Fruit fly (Drosophila melanogaster) whole organism, embryonic: ENCODE results near the gene CG3036.

Experiments used
- B-H1 ChIP-seq: fragments of 200-800 bp; sonication (Bioruptor generic); IDR thresholded peaks from 3 replicates; pipeline ENCODE4 v1.3.6; 2022; ENCODE audit warnings: missing biosample characterization, missing genetic modification characterization
- C15 ChIP-seq: fragments of 200-800 bp; sonication (Bioruptor generic); IDR thresholded peaks from 3 replicates; pipeline ENCODE4 v1.3.6; 2022; ENCODE audit warnings: missing biosample characterization, missing genetic modification characterization
- CG10147 ChIP-seq: fragments of 200-800 bp; sonication (Bioruptor generic); optimal IDR thresholded peaks from 2 replicates; lab custom pipeline; 2019; ENCODE audit warnings: missing biosample characterization, mild to moderate bottlenecking, missing genetic modification characterization, moderate library complexity
- CG10274 ChIP-seq: fragments of 200-800 bp; sonication (Bioruptor generic); optimal IDR thresholded peaks from 3 replicates; lab custom pipeline; 2017; ENCODE audit warnings: missing biosample characterization, mild to moderate bottlenecking, missing genetic modification characterization
- CG11085 ChIP-seq: fragments of 200-800 bp; sonication (Bioruptor generic); IDR thresholded peaks from 2 replicates; pipeline ENCODE4 v1.3.6; 2022; ENCODE audit warnings: missing biosample characterization, missing genetic modification characterization
- CG11456 ChIP-seq: fragments of 200-800 bp; sonication (Bioruptor generic); IDR thresholded peaks from 3 replicates; pipeline ENCODE4 v1.3.6; 2022; ENCODE audit warnings: missing biosample characterization, missing genetic modification characterization
- CG11560 ChIP-seq: fragments of 200-800 bp; sonication (Bioruptor generic); IDR thresholded peaks from 3 replicates; pipeline ENCODE4 v1.3.6; 2022; ENCODE audit warnings: missing biosample characterization, missing genetic modification characterization
- CG11695 ChIP-seq: fragments of 200-800 bp; sonication (Bioruptor generic); IDR thresholded peaks from 3 replicates; pipeline ENCODE4 v1.3.6; 2022; ENCODE audit warnings: missing biosample characterization, missing genetic modification characterization
- CG11696 ChIP-seq: fragments of 200-800 bp; sonication (Bioruptor generic); IDR thresholded peaks from 2 replicates; pipeline ENCODE4 v1.3.6; 2022; ENCODE audit warnings: missing biosample characterization, missing genetic modification characterization
- CG1233 ChIP-seq: fragments of 200-800 bp; sonication (Bioruptor generic); optimal IDR thresholded peaks from 4 replicates; lab custom pipeline; 2018; ENCODE audit warnings: missing biosample characterization, mild to moderate bottlenecking, missing genetic modification characterization
- CG13296 ChIP-seq: fragments of 200-800 bp; sonication (Bioruptor generic); optimal IDR thresholded peaks from 3 replicates; lab custom pipeline; 2018; ENCODE audit warnings: missing biosample characterization, mild to moderate bottlenecking, missing genetic modification characterization
- CG18476 ChIP-seq: fragments of 200-800 bp; sonication (Bioruptor generic); optimal IDR thresholded peaks from 2 replicates; lab custom pipeline; 2016; ENCODE audit warnings: missing biosample characterization, mild to moderate bottlenecking, missing genetic modification characterization
- CG33213 ChIP-seq: fragments of 200-800 bp; sonication (Bioruptor generic); optimal IDR thresholded peaks from 3 replicates; lab custom pipeline; 2016; ENCODE audit warnings: missing biosample characterization, missing genetic modification characterization
- CG34224 ChIP-seq: fragments of 200-800 bp; sonication (Bioruptor generic); IDR thresholded peaks from 3 replicates; pipeline ENCODE4 v1.3.6; 2022; ENCODE audit warnings: missing biosample characterization, missing genetic modification characterization; ENCODE audit not compliant: partially characterized antibody
- CG4404 ChIP-seq: fragments of 200-800 bp; sonication (Bioruptor generic); IDR thresholded peaks from 2 replicates; pipeline ENCODE4 v1.3.6; 2022; ENCODE audit warnings: missing biosample characterization, missing genetic modification characterization
- CG7357 ChIP-seq: fragments of 200-800 bp; sonication (Bioruptor generic); IDR thresholded peaks from 3 replicates; pipeline ENCODE4 v1.3.6; 2022; ENCODE audit warnings: missing biosample characterization, missing genetic modification characterization
- CG8388 ChIP-seq: fragments of 200-800 bp; sonication (Bioruptor generic); optimal IDR thresholded peaks from 2 replicates; lab custom pipeline; 2019; ENCODE audit warnings: missing biosample characterization, mild to moderate bottlenecking, missing genetic modification characterization, moderate library complexity
- CTCF ChIP-seq: fragments of 200-800 bp; sonication (Bioruptor generic); optimal IDR thresholded peaks from 2 replicates; lab custom pipeline; 2017; ENCODE audit warnings: missing biosample characterization, mild to moderate bottlenecking, missing genetic modification characterization, moderate library complexity
- CoRest ChIP-seq: fragments of 200-800 bp; sonication (Bioruptor generic); optimal IDR thresholded peaks from 3 replicates; lab custom pipeline; 2018; ENCODE audit warnings: missing biosample characterization, mild to moderate bottlenecking, missing genetic modification characterization, moderate library complexity
- Deaf1 ChIP-seq: fragments of 200-800 bp; optimal IDR thresholded peaks from 3 replicates; lab custom pipeline; 2019; ENCODE audit warnings: missing biosample characterization, mild to moderate bottlenecking, missing genetic modification characterization, moderate library complexity
- Doc2 ChIP-seq: fragments of 200-800 bp; sonication (Bioruptor generic); IDR thresholded peaks from 2 replicates; pipeline ENCODE4 v1.3.6; 2022; ENCODE audit warnings: missing biosample characterization, missing genetic modification characterization
- Dp ChIP-seq: fragments of 200-800 bp; sonication (Bioruptor generic); optimal IDR thresholded peaks from 2 replicates; lab custom pipeline; 2018; ENCODE audit warnings: missing biosample characterization, mild to moderate bottlenecking, missing genetic modification characterization, moderate library complexity
- H2.0 ChIP-seq: fragments of 200-800 bp; sonication (Bioruptor generic); IDR thresholded peaks from 2 replicates; pipeline ENCODE4 v1.3.6; 2022; ENCODE audit warnings: missing biosample characterization, missing genetic modification characterization
- HLH3B ChIP-seq: fragments of 200-800 bp; sonication (Bioruptor generic); IDR thresholded peaks from 2 replicates; pipeline ENCODE4 v1.3.6; 2022; ENCODE audit warnings: missing biosample characterization, missing genetic modification characterization
- Hand ChIP-seq: fragments of 200-800 bp; sonication (Bioruptor generic); optimal IDR thresholded peaks from 2 replicates; lab custom pipeline; 2017; ENCODE audit warnings: mild to moderate bottlenecking, missing biosample characterization, missing genetic modification reagents, missing genetic modification characterization
- Kr ChIP-seq: fragments of 200-800 bp; sonication (Bioruptor generic); optimal IDR thresholded peaks from 2 replicates; lab custom pipeline; 2017; ENCODE audit warnings: missing biosample characterization, mild to moderate bottlenecking, missing genetic modification characterization
- MTF-1 ChIP-seq: fragments of 200-800 bp; sonication (Bioruptor generic); optimal IDR thresholded peaks from 2 replicates; lab custom pipeline; 2018; ENCODE audit warnings: missing biosample characterization, mild to moderate bottlenecking, missing genetic modification characterization, borderline replicate concordance
- Meics ChIP-seq: fragments of 200-800 bp; sonication (Bioruptor generic); optimal IDR thresholded peaks from 2 replicates; lab custom pipeline; 2017; ENCODE audit warnings: missing biosample characterization, mild to moderate bottlenecking, missing genetic modification characterization
- Ssrp ChIP-seq: fragments of 200-800 bp; sonication (Bioruptor generic); optimal IDR thresholded peaks from 2 replicates; lab custom pipeline; 2018; ENCODE audit warnings: missing biosample characterization, mild to moderate bottlenecking, missing genetic modification characterization, moderate library complexity
- cato ChIP-seq: fragments of 200-800 bp; sonication (Bioruptor generic); optimal IDR thresholded peaks from 2 replicates; lab custom pipeline; 2016; ENCODE audit warnings: missing biosample characterization, missing genetic modification characterization, borderline replicate concordance
- caup ChIP-seq: fragments of 200-800 bp; sonication (Bioruptor generic); optimal IDR thresholded peaks from 3 replicates; lab custom pipeline; 2017; ENCODE audit warnings: missing biosample characterization, mild to moderate bottlenecking, missing genetic modification characterization, moderate library complexity; ENCODE audit not compliant: severe bottlenecking
- cwo ChIP-seq: fragments of 200-800 bp; sonication (Bioruptor generic); optimal IDR thresholded peaks from 3 replicates; lab custom pipeline; 2017; ENCODE audit warnings: missing biosample characterization, missing genetic modification characterization, mild to moderate bottlenecking, moderate library complexity, missing genetic modification reagents
- danr ChIP-seq: fragments of 200-800 bp; sonication (Bioruptor generic); IDR thresholded peaks from 2 replicates; pipeline ENCODE4 v1.3.6; 2022; ENCODE audit warnings: missing biosample characterization, missing genetic modification characterization
- dmrt11E ChIP-seq: fragments of 200-800 bp; sonication (Bioruptor generic); optimal IDR thresholded peaks from 3 replicates; lab custom pipeline; 2018; ENCODE audit warnings: missing biosample characterization, mild to moderate bottlenecking, missing genetic modification characterization, moderate library complexity
- grn ChIP-seq: fragments of 200-800 bp; sonication (Bioruptor generic); optimal IDR thresholded peaks from 3 replicates; lab custom pipeline; 2017; ENCODE audit warnings: missing biosample characterization, missing genetic modification characterization
- gsb-n ChIP-seq: fragments of 200-800 bp; sonication (Bioruptor generic); optimal IDR thresholded peaks from 3 replicates; lab custom pipeline; 2018; ENCODE audit warnings: missing biosample characterization, mild to moderate bottlenecking, missing genetic modification characterization
- ind ChIP-seq: fragments of 200-800 bp; sonication (Bioruptor generic); optimal IDR thresholded peaks from 3 replicates; lab custom pipeline; 2016; ENCODE audit warnings: missing biosample characterization, missing genetic modification characterization
- klu ChIP-seq: fragments of 200-800 bp; sonication (Bioruptor generic); IDR thresholded peaks from 2 replicates; pipeline ENCODE4 v1.3.6; 2022; ENCODE audit warnings: missing biosample characterization, missing genetic modification characterization
- lab ChIP-seq: fragments of 200-800 bp; sonication (Bioruptor generic); optimal IDR thresholded peaks from 3 replicates; lab custom pipeline; 2017; ENCODE audit warnings: missing biosample characterization, missing genetic modification characterization, mild to moderate bottlenecking, moderate library complexity, missing genetic modification reagents
- mam ChIP-seq: fragments of 200-800 bp; sonication (Bioruptor generic); optimal IDR thresholded peaks from 3 replicates; lab custom pipeline; 2016; ENCODE audit warnings: missing biosample characterization, missing genetic modification characterization
- pnt ChIP-seq: fragments of 200-800 bp; sonication (Bioruptor generic); optimal IDR thresholded peaks from 3 replicates; lab custom pipeline; 2016; ENCODE audit warnings: missing biosample characterization, missing genetic modification characterization
- ro ChIP-seq: fragments of 200-800 bp; sonication (Bioruptor generic); IDR thresholded peaks from 2 replicates; pipeline ENCODE4 v1.3.6; 2022; ENCODE audit warnings: missing biosample characterization, missing genetic modification characterization
- tio ChIP-seq: fragments of 200-800 bp; sonication (Bioruptor generic); optimal IDR thresholded peaks from 2 replicates; lab custom pipeline; 2017; ENCODE audit warnings: missing biosample characterization, missing genetic modification characterization, inconsistent platforms
- trem ChIP-seq: fragments of 200-800 bp; optimal IDR thresholded peaks from 3 replicates; lab custom pipeline; 2019; ENCODE audit warnings: missing biosample characterization, mild to moderate bottlenecking, missing genetic modification characterization, moderate library complexity
- ttk ChIP-seq: fragments of 200-800 bp; sonication (Bioruptor generic); IDR thresholded peaks from 2 replicates; pipeline ENCODE4 v2.1.2; 2022; ENCODE audit warnings: missing biosample characterization, missing genetic modification characterization
- tx ChIP-seq: fragments of 200-800 bp; sonication (Bioruptor generic); optimal IDR thresholded peaks from 2 replicates; lab custom pipeline; 2016; ENCODE audit warnings: missing biosample characterization, missing genetic modification characterization
- vvl ChIP-seq: fragments of 200-800 bp; sonication (Bioruptor generic); IDR thresholded peaks from 2 replicates; pipeline ENCODE4 v1.3.6; 2022; ENCODE audit warnings: missing biosample characterization, missing genetic modification characterization
- wdn ChIP-seq: fragments of 200-800 bp; sonication (Bioruptor generic); IDR thresholded peaks from 2 replicates; pipeline ENCODE4 v1.3.6; 2022; ENCODE audit warnings: missing biosample characterization, missing genetic modification characterization
- zfh2 ChIP-seq: fragments of 200-800 bp; sonication (Bioruptor generic); optimal IDR thresholded peaks from 2 replicates; lab custom pipeline; 2016; ENCODE audit warnings: missing biosample characterization, missing genetic modification characterization

Gene CG3036

DNA sequence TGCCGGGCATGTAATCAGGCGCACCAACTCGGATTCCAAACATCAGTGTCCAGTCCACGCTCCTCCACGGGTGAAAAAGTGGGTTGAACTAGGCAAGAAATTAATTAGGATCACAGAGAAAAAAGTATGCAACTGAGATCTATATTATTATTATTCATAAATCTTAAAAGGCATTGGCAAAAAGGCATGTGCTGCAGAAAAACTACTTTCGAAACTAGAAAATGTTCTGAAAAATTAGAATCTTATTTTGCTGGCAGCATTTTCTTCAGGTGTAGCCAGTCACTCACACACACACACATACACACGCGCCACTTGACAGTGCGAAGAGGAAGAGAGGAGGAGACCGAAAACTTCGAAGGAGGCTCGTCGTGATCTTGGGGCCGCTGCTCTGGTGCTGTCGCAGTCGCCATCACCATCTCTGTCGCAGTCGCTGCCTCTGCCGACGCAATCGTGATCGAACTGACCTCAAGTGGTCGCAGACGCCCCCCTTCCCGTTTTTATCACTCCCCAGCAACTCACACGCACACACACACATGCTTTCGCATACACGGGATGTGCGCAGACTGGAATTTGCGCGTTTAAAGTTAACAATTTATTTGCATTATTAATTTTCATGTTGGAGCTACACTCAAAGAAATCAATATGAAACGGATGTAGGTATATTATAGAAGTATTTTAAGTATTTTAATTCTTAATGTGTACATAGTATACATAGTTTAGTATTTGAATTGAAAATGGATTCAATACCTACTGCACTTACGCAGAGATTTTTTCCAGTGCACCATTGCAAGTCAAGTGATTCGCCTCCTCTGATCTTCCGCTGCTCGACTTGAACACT, 4.3 kb upstream of the CG3036 start (continued):
- peak; percentile 58 for TF ChIP-seq tio
- 0 out of 3 replicates have a peak, but pooled peaks have one; percentile 15 for TF ChIP-seq C15
- peak; percentile 44 for TF ChIP-seq klu (GFP tag; lab: Robert Waterston, UW)
- TF ChIP-seq Doc2 (GFP tag; lab: Robert Waterston, UW) = peak; percentile 42; the same call in 1 of the 2 replicates
- no peak for TF ChIP-seq grn (GFP tag; lab: Kevin White, UChicago)
- TF ChIP-seq B-H1 (GFP tag; lab: Robert Waterston, UW) = peak; percentile 34; the same call in 2 of the 3 replicates
- peak; percentile 83; the same call in 2 of the 3 replicates for TF ChIP-seq CG11456
- peak; percentile 46 for TF ChIP-seq trem (tag; lab: Kevin White, UChicago)
- TF ChIP-seq HLH3B (GFP tag; lab: Robert Waterston, UW) = peak; percentile 66
- TF ChIP-seq Kr (GFP tag; lab: Kevin White, UChicago) = no peak
- TF ChIP-seq CG1233 = peak; percentile 26
- no peak for TF ChIP-seq MTF-1 (GFP tag; lab: Kevin White, UChicago)
- TF ChIP-seq CG10274 (GFP tag; lab: Kevin White, UChicago) = peak; percentile 14
- peak; percentile 39 for TF ChIP-seq pnt (GFP tag; lab: Kevin White, UChicago)
- peak; percentile 59 for TF ChIP-seq danr (GFP tag; lab: Robert Waterston, UW)
- TF ChIP-seq CTCF (GFP tag; lab: Kevin White, UChicago) = no peak
- TF ChIP-seq Deaf1 (tag; lab: Kevin White, UChicago) = no peak
- peak; percentile 8 for TF ChIP-seq zfh2
- TF ChIP-seq Ssrp (tag; lab: Kevin White, UChicago) = peak; percentile 63
- peak; percentile 30 for TF ChIP-seq CG33213 (GFP tag; lab: Kevin White, UChicago)
- peak; percentile 66 for TF ChIP-seq dmrt11E (tag; lab: Kevin White, UChicago)
- TF ChIP-seq CG8388 = peak; percentile 50
- TF ChIP-seq vvl = peak; percentile 80
- peak; percentile 67; the same call in 2 of the 3 replicates for TF ChIP-seq CG11695
- peak; percentile 41; the same call in 1 of the 3 replicates for TF ChIP-seq CG7357 (GFP tag; lab: Robert Waterston, UW)
- TF ChIP-seq gsb-n (tag; lab: Kevin White, UChicago) = peak; percentile 41
- TF ChIP-seq CG4404 (GFP tag; lab: Robert Waterston, UW) = peak; percentile 41
- TF ChIP-seq Meics = peak; percentile 49
- TF ChIP-seq wdn (GFP tag; lab: Robert Waterston, UW) = peak; percentile 49; the same call in 1 of the 2 replicates
- peak; percentile 41 for TF ChIP-seq CoRest
- peak; percentile 57 for TF ChIP-seq CG10147
- TF ChIP-seq lab = peak; percentile 62
- peak; percentile 57 for TF ChIP-seq ttk (GFP tag; lab: Robert Waterston, UW)
- no peak for TF ChIP-seq caup (GFP tag; lab: Kevin White, UChicago)
- TF ChIP-seq CG13296 (GFP tag; lab: Kevin White, UChicago) = peak; percentile 26
- peak; percentile 77 for TF ChIP-seq cwo (GFP tag; lab: Kevin White, UChicago)
- no peak for TF ChIP-seq tx
- TF ChIP-seq CG11560 (tag; lab: Robert Waterston, UW) = 0 out of 3 replicates have a peak, but pooled peaks have one; percentile 37
- TF ChIP-seq cato (GFP tag; lab: Kevin White, UChicago) = peak; percentile 14
- TF ChIP-seq CG11085 (GFP tag; lab: Robert Waterston, UW) = peak; percentile 35
- TF ChIP-seq mam = peak; percentile 30
- no peak for TF ChIP-seq Dp
- TF ChIP-seq CG11696 (GFP tag; lab: Robert Waterston, UW) = peak; percentile 44; the same call in 1 of the 2 replicates
- TF ChIP-seq ro = peak; percentile 56; the same call in 1 of the 2 replicates
- peak; percentile 27 for TF ChIP-seq CG18476 (GFP tag; lab: Kevin White, UChicago)
- no peak for TF ChIP-seq CG34224 (GFP tag; lab: Robert Waterston, UW)
- TF ChIP-seq Hand (GFP tag; lab: Kevin White, UChicago) = no peak
- peak; percentile 64 for TF ChIP-seq H2.0 (GFP tag; lab: Robert Waterston, UW)
- peak; percentile 56 for TF ChIP-seq ind (GFP tag; lab: Kevin White, UChicago)
